Worm (Caenorhabditis elegans) whole organism, L4/young adult: ENCODE results near the gene T02H6.7.

ENCODE experiments used
- W03F9.2 ChIP-seq: fragments of 150-350 bp; optimal IDR thresholded peaks from 2 replicates; lab custom pipeline; 2014; ENCODE audit warnings: missing biosample characterization, missing genetic modification characterization
- dao-5 ChIP-seq: sonication (generic microtip); optimal IDR thresholded peaks from 2 replicates; lab custom pipeline; 2016; ENCODE audit warnings: missing genotype, missing genetic modification characterization, moderate library complexity, missing compliant biosample characterization

- TF ChIP-seq dao-5, result no peak
- TF ChIP-seq W03F9.2 (tag; lab: Kevin White, UChicago), result no peak
These were observed 48.4 kb upstream of the T02H6.7 start, which contains the start of gene T04B8.1 for ce11 chrII:633984-634383.
